Worm (Caenorhabditis elegans): ENCODE measurements around the gene Y43C5B.2.

The Y43C5B.2 gene

ce11 chrIV:10373772-10374288 lies 21.7 kb upstream of the Y43C5B.2 start, which contains the start of gene mpz-5 (continued):
- TF ChIP-seq nhr-48 (tag; optimal IDR thresholded peaks at IDR 0.05) (peak; percentile 7), hmg-1.1 (GFP tag; IDR thresholded peaks at IDR 0.05) (peak; percentile 61; the same call in 1 of the 2 replicates), fkh-10 (GFP tag; optimal IDR thresholded peaks at IDR 0.05) (peak; percentile 30), F10B5.3 (tag; optimal IDR thresholded peaks at IDR 0.05) (no peak), dmd-6 (GFP tag; IDR thresholded peaks at IDR 0.05) (peak; percentile 59), mdl-1 (tag; optimal IDR thresholded peaks at IDR 0.05) (peak in 1 of 2 experiments; percentile 22), ctbp-1 (GFP tag; IDR thresholded peaks at IDR 0.05) (0 out of 2 replicates have a peak, but pooled peaks have one; percentile 9), lin-38 (GFP tag; IDR thresholded peaks at IDR 0.05) (peak; percentile 74), pha-4 (GFP tag; IDR thresholded peaks at IDR 0.05) (no peak), pha-4 (tag; optimal IDR thresholded peaks at IDR 0.05) (peak; percentile 53), T26A8.4 (GFP tag; IDR thresholded peaks at IDR 0.05) (peak; percentile 40; the same call in 1 of the 2 replicates), mep-1 (tag; optimal IDR thresholded peaks at IDR 0.05) (peak; percentile 67)

ce11 chrIV:10368326-10368725 lies 16.2 kb upstream of the Y43C5B.2 start, which contains the start of gene iars-1:
Gene iars-1, plus strand, starts transcription at chrIV:10368601.
- TF ChIP-seq unc-39 (tag; optimal IDR thresholded peaks at IDR 0.05): no peak
- TF ChIP-seq ztf-11 (tag; optimal IDR thresholded peaks at IDR 0.05): no peak
- TF ChIP-seq tag-97 (GFP tag; IDR thresholded peaks at IDR 0.05): no peak
- no peak for TF ChIP-seq lsy-2 (tag; optimal IDR thresholded peaks at IDR 0.05)
- TF ChIP-seq ceh-62 (tag; optimal IDR thresholded peaks at IDR 0.05): no peak
- no peak for TF ChIP-seq cey-2 (tag; optimal IDR thresholded peaks at IDR 0.05; ENCODE audit: borderline replicate concordance, insufficient read depth)
- TF ChIP-seq madf-9 (GFP tag; conservative IDR thresholded peaks at IDR 0.05): no peak
- no peak for TF ChIP-seq attf-4 (tag; optimal IDR thresholded peaks at IDR 0.05)
- TF ChIP-seq T26A8.4 (GFP tag; IDR thresholded peaks at IDR 0.05): no peak
- no peak for TF ChIP-seq lin-29 (GFP tag; IDR thresholded peaks at IDR 0.05)
- TF ChIP-seq unc-62 (GFP tag; optimal IDR thresholded peaks at IDR 0.05 in 1 of 2): no peak
- TF ChIP-seq unc-62 (tag; optimal IDR thresholded peaks at IDR 0.05): no peak

ce11 chrIV:10367740-10368246 lies 15.7 kb upstream of the Y43C5B.2 start, which contains the start of gene pges-2:
Gene pges-2, minus strand, starts transcription at chrIV:10367790.
- no peak for TF ChIP-seq hlh-11 (tag; optimal IDR thresholded peaks at IDR 0.05)
- TF ChIP-seq Y5F2A.4 (GFP tag; optimal IDR thresholded peaks at IDR 0.05): no peak
- TF ChIP-seq nhr-10 (tag; optimal IDR thresholded peaks at IDR 0.05): no peak
- TF ChIP-seq dve-1 (tag; optimal IDR thresholded peaks at IDR 0.05; ENCODE audit: insufficient read depth): peak; percentile 19
- TF ChIP-seq lsy-2 (tag; optimal IDR thresholded peaks at IDR 0.05): peak in 1 of 2 experiments; percentile 58
- no peak for TF ChIP-seq ceh-44 (GFP tag; IDR thresholded peaks at IDR 0.05)
- no peak for TF ChIP-seq nhr-237 (tag; optimal IDR thresholded peaks at IDR 0.05)
- TF ChIP-seq Y75B8A.6 (GFP tag; IDR thresholded peaks at IDR 0.05): no peak
- peak; percentile 22 for TF ChIP-seq mep-1 (tag; optimal IDR thresholded peaks at IDR 0.05)
- no peak for TF ChIP-seq unc-62 (GFP tag; optimal IDR thresholded peaks at IDR 0.05 in 1 of 2)
- TF ChIP-seq unc-62 (tag; optimal IDR thresholded peaks at IDR 0.05): no peak
- TF ChIP-seq spr-3 (GFP tag; optimal IDR thresholded peaks at IDR 0.05): no peak
- TF ChIP-seq ctbp-1 (GFP tag; IDR thresholded peaks at IDR 0.05): no peak
- TF ChIP-seq lin-13 (GFP tag; optimal IDR thresholded peaks at IDR 0.05): no peak
- TF ChIP-seq dmd-9 (GFP tag; IDR thresholded peaks at IDR 0.05): no peak
- TF ChIP-seq lir-3 (tag; optimal IDR thresholded peaks at IDR 0.05): no peak
- TF ChIP-seq F26F4.8 (GFP tag; conservative IDR thresholded peaks at IDR 0.05): no peak
- no peak for TF ChIP-seq Y48G9A.11 (GFP tag; IDR thresholded peaks at IDR 0.05)
- peak; percentile 22 for TF ChIP-seq mes-2 (tag; optimal IDR thresholded peaks at IDR 0.05; ENCODE audit: poor library complexity, severe bottlenecking)
- TF ChIP-seq aly-2 (tag; optimal IDR thresholded peaks at IDR 0.05): no peak
- TF ChIP-seq ZK337.2 (GFP tag; IDR thresholded peaks at IDR 0.05): no peak
- TF ChIP-seq nhr-102 (tag; optimal IDR thresholded peaks at IDR 0.05): no peak
- TF ChIP-seq fkh-10 (GFP tag; optimal IDR thresholded peaks at IDR 0.05): no peak
- TF ChIP-seq cey-2 (tag; optimal IDR thresholded peaks at IDR 0.05; ENCODE audit: borderline replicate concordance, insufficient read depth): no peak
- no peak for TF ChIP-seq T26A8.4 (GFP tag; IDR thresholded peaks at IDR 0.05)
- TF ChIP-seq dmd-6 (GFP tag; IDR thresholded peaks at IDR 0.05): no peak
- no peak for TF ChIP-seq hmg-1.1 (GFP tag; IDR thresholded peaks at IDR 0.05)
- no peak for TF ChIP-seq set-16 (GFP tag; IDR thresholded peaks at IDR 0.05)
- TF ChIP-seq nhr-48 (tag; optimal IDR thresholded peaks at IDR 0.05): no peak
- TF ChIP-seq F10B5.3 (tag; optimal IDR thresholded peaks at IDR 0.05): no peak
- no peak for TF ChIP-seq duxl-1 (tag; optimal IDR thresholded peaks at IDR 0.05; ENCODE audit: poor library complexity)
- no peak for TF ChIP-seq F44E2.7 (GFP tag; IDR thresholded peaks at IDR 0.05)
- no peak for TF ChIP-seq F49E8.2 (tag; optimal IDR thresholded peaks at IDR 0.05; ENCODE audit: borderline replicate concordance)
- peak; percentile 47 for TF ChIP-seq dpl-1 (GFP tag; optimal IDR thresholded peaks at IDR 0.05)

All from whole organism, L4 larva.